Worm (Caenorhabditis elegans) whole organism, late embryonic: ENCODE results near the gene F23A7.4.

Source experiments
- C08G9.2 ChIP-seq: sonication (generic microtip); optimal IDR thresholded peaks from 2 replicates; lab custom pipeline; 2016; ENCODE audit warnings: mild to moderate bottlenecking, missing genetic modification characterization, moderate library complexity, missing compliant biosample characterization
- K09A11.1 ChIP-seq: sonication (generic microtip); optimal IDR thresholded peaks from 2 replicates; lab custom pipeline; 2017; ENCODE audit warnings: antibody characterized with exemption, mild to moderate bottlenecking, missing genetic modification characterization, missing compliant biosample characterization; ENCODE audit not compliant: insufficient read depth
- T23F11.4 ChIP-seq: fragments of 200-800 bp; sonication (Bioruptor generic); optimal IDR thresholded peaks from 2 replicates; lab custom pipeline; 2018; ENCODE audit warnings: mild to moderate bottlenecking, missing genetic modification characterization, missing compliant biosample characterization
- ama-1 ChIP-seq: fragments of 150-350 bp; optimal IDR thresholded peaks from 2 replicates; lab custom pipeline; 2014
- ceh-18 ChIP-seq: sonication (generic microtip); optimal IDR thresholded peaks from 2 replicates; lab custom pipeline; 2016; ENCODE audit warnings: missing genetic modification characterization, missing compliant biosample characterization
- ceh-19 ChIP-seq: fragments of 200-800 bp; sonication (Bioruptor generic); optimal IDR thresholded peaks from 2 replicates; lab custom pipeline; 2018; ENCODE audit warnings: mild to moderate bottlenecking, missing genetic modification characterization, missing compliant biosample characterization
- ceh-2 ChIP-seq: sonication (generic microtip); optimal IDR thresholded peaks from 2 replicates; lab custom pipeline; 2016; ENCODE audit warnings: missing genotype, missing genetic modification characterization, missing compliant biosample characterization
- ceh-24 ChIP-seq: sonication (generic microtip); optimal IDR thresholded peaks from 2 replicates; lab custom pipeline; 2016; ENCODE audit warnings: mild to moderate bottlenecking, missing genetic modification characterization, missing compliant biosample characterization
- ceh-31 ChIP-seq: sonication (generic microtip); optimal IDR thresholded peaks from 2 replicates; lab custom pipeline; 2016; ENCODE audit warnings: missing genetic modification characterization, missing compliant biosample characterization
- ceh-34 ChIP-seq: sonication (generic microtip); optimal IDR thresholded peaks from 2 replicates; lab custom pipeline; 2016; ENCODE audit warnings: mild to moderate bottlenecking, missing genetic modification characterization, missing compliant biosample characterization
- ceh-6 ChIP-seq: fragments of 200-800 bp; sonication (Bioruptor generic); optimal IDR thresholded peaks from 2 replicates; lab custom pipeline; 2018; ENCODE audit warnings: mild to moderate bottlenecking, missing genetic modification characterization, missing compliant biosample characterization
- ceh-9 ChIP-seq: sonication (generic microtip); optimal IDR thresholded peaks from 2 replicates; lab custom pipeline; 2016; ENCODE audit warnings: mild to moderate bottlenecking, missing genetic modification characterization, inconsistent platforms, missing compliant biosample characterization
- che-1 ChIP-seq: sonication (generic microtip); optimal IDR thresholded peaks from 2 replicates; lab custom pipeline; 2016; ENCODE audit warnings: mild to moderate bottlenecking, missing genetic modification characterization, missing compliant biosample characterization
- dmd-4 ChIP-seq: sonication (generic microtip); optimal IDR thresholded peaks from 2 replicates; lab custom pipeline; 2016; ENCODE audit warnings: borderline replicate concordance, missing genetic modification characterization, missing compliant biosample characterization
- elt-2 ChIP-seq: sonication (generic microtip); optimal IDR thresholded peaks from 2 replicates; lab custom pipeline; 2016; ENCODE audit warnings: missing genetic modification reagents, missing genetic modification characterization, missing compliant biosample characterization
- elt-4 ChIP-seq: sonication (generic microtip); optimal IDR thresholded peaks from 2 replicates; lab custom pipeline; 2016; ENCODE audit warnings: missing genetic modification characterization, missing compliant biosample characterization
- ets-4 ChIP-seq: sonication (generic microtip); optimal IDR thresholded peaks from 2 replicates; lab custom pipeline; 2016; ENCODE audit warnings: missing genetic modification characterization, missing compliant biosample characterization
- eyg-1 ChIP-seq: sonication (generic microtip); optimal IDR thresholded peaks from 2 replicates; lab custom pipeline; 2016; ENCODE audit warnings: missing genotype, missing genetic modification characterization, missing compliant biosample characterization
- fkh-10 ChIP-seq: fragments of 150-350 bp; optimal IDR thresholded peaks from 2 replicates; lab custom pipeline; 2014; ENCODE audit warnings: missing biosample characterization, missing genetic modification reagents, missing genetic modification characterization
- gmeb-2 ChIP-seq: sonication (generic microtip); optimal IDR thresholded peaks from 2 replicates; lab custom pipeline; 2016; ENCODE audit warnings: missing genetic modification characterization, inconsistent platforms, missing compliant biosample characterization
- hlh-13 ChIP-seq: fragments of 200-800 bp; sonication (Bioruptor generic); optimal IDR thresholded peaks from 2 replicates; lab custom pipeline; 2018; ENCODE audit warnings: mild to moderate bottlenecking, missing genetic modification characterization, missing compliant biosample characterization
- hlh-15 ChIP-seq: sonication (generic microtip); optimal IDR thresholded peaks from 2 replicates; lab custom pipeline; 2016; ENCODE audit warnings: missing genetic modification characterization, missing compliant biosample characterization
- lim-6 ChIP-seq: sonication (generic microtip); optimal IDR thresholded peaks from 2 replicates; lab custom pipeline; 2016; ENCODE audit warnings: missing genetic modification characterization, missing compliant biosample characterization
- lin-11 ChIP-seq: fragments of 200-800 bp; sonication (Bioruptor generic); optimal IDR thresholded peaks from 2 replicates; lab custom pipeline; 2018; ENCODE audit warnings: mild to moderate bottlenecking, missing genetic modification characterization, missing compliant biosample characterization
- madf-2 ChIP-seq: sonication (generic microtip); optimal IDR thresholded peaks from 2 replicates; lab custom pipeline; 2017; ENCODE audit warnings: missing genetic modification characterization, missing compliant biosample characterization
- mec-3 ChIP-seq: sonication (generic microtip); optimal IDR thresholded peaks from 2 replicates; lab custom pipeline; 2016; ENCODE audit warnings: borderline replicate concordance, missing genetic modification characterization, missing compliant biosample characterization
- nfya-1 ChIP-seq: sonication (generic microtip); optimal IDR thresholded peaks from 2 replicates; lab custom pipeline; 2017; ENCODE audit warnings: missing genetic modification characterization, mild to moderate bottlenecking, missing compliant biosample characterization, antibody characterized with exemption, moderate library complexity
- npax-4 ChIP-seq: sonication (generic microtip); optimal IDR thresholded peaks from 2 replicates; lab custom pipeline; 2016; ENCODE audit warnings: missing genetic modification characterization, missing compliant biosample characterization
- odd-2 ChIP-seq: sonication (generic microtip); optimal IDR thresholded peaks from 2 replicates; lab custom pipeline; 2017; ENCODE audit warnings: antibody characterized with exemption, mild to moderate bottlenecking, missing genetic modification characterization, missing compliant biosample characterization
- pag-3 ChIP-seq: sonication (generic microtip); optimal IDR thresholded peaks from 2 replicates; lab custom pipeline; 2016; ENCODE audit warnings: missing compliant biosample characterization, missing genetic modification characterization, borderline replicate concordance
- pat-9 ChIP-seq: fragments of 200-800 bp; sonication (Bioruptor generic); optimal IDR thresholded peaks from 2 replicates; lab custom pipeline; 2018; ENCODE audit warnings: mild to moderate bottlenecking, missing genetic modification characterization, moderate library complexity, missing compliant biosample characterization
- pax-1 ChIP-seq: fragments of 150-350 bp; optimal IDR thresholded peaks from 2 replicates; lab custom pipeline; 2014; ENCODE audit warnings: missing biosample characterization, missing genetic modification characterization
- pha-2 ChIP-seq: sonication (generic microtip); optimal IDR thresholded peaks from 2 replicates; lab custom pipeline; 2017; ENCODE audit warnings: mild to moderate bottlenecking, missing genetic modification characterization, missing compliant biosample characterization
- pha-4 ChIP-seq: fragments of 150-350 bp; optimal IDR thresholded peaks from 2 replicates; lab custom pipeline; 2018; ENCODE audit warnings: missing biosample characterization, missing genetic modification reagents, missing genetic modification characterization
- pqm-1 ChIP-seq: sonication (generic microtip); optimal IDR thresholded peaks from 2 replicates; lab custom pipeline; 2016; ENCODE audit warnings: missing genetic modification characterization, missing compliant biosample characterization
- ref-2 ChIP-seq: sonication (generic microtip); optimal IDR thresholded peaks from 2 replicates; lab custom pipeline; 2016; ENCODE audit warnings: missing genetic modification characterization, missing compliant biosample characterization
- rnt-1 ChIP-seq: sonication (generic microtip); optimal IDR thresholded peaks from 2 replicates; lab custom pipeline; 2016; ENCODE audit warnings: missing genetic modification characterization, missing compliant biosample characterization
- sdc-2 ChIP-seq: sonication (generic microtip); optimal IDR thresholded peaks from 2 replicates; lab custom pipeline; 2016; ENCODE audit warnings: missing genotype, missing genetic modification characterization, missing compliant biosample characterization
- sox-2 ChIP-seq: fragments of 200-800 bp; sonication (Bioruptor generic); IDR thresholded peaks from 2 replicates; pipeline ENCODE4 v1.3.6; 2022; ENCODE audit warnings: missing genetic modification reagents, missing genetic modification characterization, missing compliant biosample characterization
- sox-4 ChIP-seq: sonication (generic microtip); optimal IDR thresholded peaks from 2 replicates; lab custom pipeline; 2017; ENCODE audit warnings: mild to moderate bottlenecking, missing genetic modification characterization, inconsistent platforms, missing compliant biosample characterization
- ttx-3 ChIP-seq: sonication (generic microtip); optimal IDR thresholded peaks from 2 replicates; lab custom pipeline; 2016; ENCODE audit warnings: missing genetic modification reagents, missing genetic modification characterization, missing compliant biosample characterization
- unc-42 ChIP-seq: sonication (generic microtip); optimal IDR thresholded peaks from 2 replicates; lab custom pipeline; 2016; ENCODE audit warnings: missing genotype, missing genetic modification characterization, missing compliant biosample characterization
- unc-55 ChIP-seq: sonication (generic microtip); optimal IDR thresholded peaks from 2 replicates; lab custom pipeline; 2017; ENCODE audit warnings: missing biosample characterization, missing genetic modification reagents, missing genetic modification characterization
- unc-86 ChIP-seq: sonication (generic microtip); optimal IDR thresholded peaks from 2 replicates; lab custom pipeline; 2016; ENCODE audit warnings: missing genetic modification characterization, missing compliant biosample characterization
- zip-5 ChIP-seq: sonication (generic microtip); optimal IDR thresholded peaks from 2 replicates; lab custom pipeline; 2016; ENCODE audit warnings: missing genetic modification characterization, missing compliant biosample characterization

The F23A7.4 gene

ce11 chrX:16205880-16206279 lies 6.5 kb upstream of the F23A7.4 start (continued):
- peak; percentile 5 for TF ChIP-seq ceh-34 (tag; lab: Kevin White, UChicago)
- no peak for TF ChIP-seq lim-6 (tag; lab: Kevin White, UChicago)
- no peak for TF ChIP-seq ceh-9 (tag; lab: Kevin White, UChicago)
- no peak for TF ChIP-seq pha-4 (tag; lab: Kevin White, UChicago)
- TF ChIP-seq, all 69 proteins: peak for 10

ce11 chrX:16208123-16208522 lies 4.3 kb upstream of the F23A7.4 start:
- TF ChIP-seq hlh-15 (tag; lab: Kevin White, UChicago): no peak
- no peak for TF ChIP-seq ceh-6 (GFP tag; lab: Kevin White, UChicago)
- TF ChIP-seq zip-5 (tag; lab: Kevin White, UChicago): no peak
- TF ChIP-seq C08G9.2: no peak
- no peak for TF ChIP-seq pqm-1 (tag; lab: Kevin White, UChicago)

- TF ChIP-seq ceh-34 (tag; lab: Kevin White, UChicago) (no peak), pha-4 (tag; lab: Kevin White, UChicago) (no peak), ceh-18 (tag; lab: Kevin White, UChicago) (no peak), ets-4 (no peak), K09A11.1 (tag; lab: Kevin White, UChicago) (no peak), T23F11.4 (GFP tag; lab: Kevin White, UChicago) (no peak), lin-11 (tag; lab: Kevin White, UChicago) (no peak), madf-2 (tag; lab: Kevin White, UChicago) (no peak), eyg-1 (tag; lab: Kevin White, UChicago) (no peak), sox-2 (GFP tag; lab: Robert Waterston, UW) (no peak), dmd-4 (no peak), ceh-24 (tag; lab: Kevin White, UChicago) (no peak), pha-2 (no peak), ama-1 (lab: Kevin White, UChicago) (no peak), elt-4 (tag; lab: Kevin White, UChicago) (no peak)
- TF ChIP-seq, all 69 proteins: peak for 0
Measured at ce11 chrX:16208667-16209066, 3.7 kb upstream of the F23A7.4 start.

ce11 chrX:16209122-16209521 lies 3.3 kb upstream of the F23A7.4 start:
- no peak for TF ChIP-seq mec-3
- TF ChIP-seq pha-2: no peak
- no peak for TF ChIP-seq pax-1
- no peak for TF ChIP-seq fkh-10 (GFP tag; lab: Kevin White, UChicago)
- no peak for TF ChIP-seq sox-4
- no peak for TF ChIP-seq ceh-31
- no peak for TF ChIP-seq pat-9 (tag; lab: Kevin White, UChicago)

- TF ChIP-seq gmeb-2 (tag; lab: Kevin White, UChicago) (peak; percentile 85), che-1 (tag; lab: Kevin White, UChicago) (peak; percentile 82), npax-4 (tag; lab: Kevin White, UChicago) (peak; percentile 52), C08G9.2 (peak; percentile 84), ama-1 (lab: Kevin White, UChicago) (no peak), ttx-3 (tag; lab: Kevin White, UChicago) (peak; percentile 65), sdc-2 (tag; lab: Kevin White, UChicago) (peak; percentile 98), odd-2 (tag; lab: Kevin White, UChicago) (no peak), ceh-19 (GFP tag; lab: Kevin White, UChicago) (peak; percentile 89), pha-2 (peak; percentile 84), elt-2 (peak; percentile 92), pha-4 (tag; lab: Kevin White, UChicago) (no peak), pag-3 (tag; lab: Kevin White, UChicago) (peak; percentile 20), ceh-24 (tag; lab: Kevin White, UChicago) (peak; percentile 48), madf-2 (tag; lab: Kevin White, UChicago) (peak; percentile 67), hlh-13 (GFP tag; lab: Kevin White, UChicago) (peak; percentile 76), ceh-2 (tag; lab: Kevin White, UChicago) (peak; percentile 72), pqm-1 (tag; lab: Kevin White, UChicago) (peak; percentile 67), rnt-1 (tag; lab: Kevin White, UChicago) (peak; percentile 65), ref-2 (peak; percentile 86), unc-55 (GFP tag; lab: Kevin White, UChicago) (peak; percentile 52), nfya-1 (tag; lab: Kevin White, UChicago) (peak; percentile 83), lim-6 (tag; lab: Kevin White, UChicago) (peak; percentile 36), unc-86 (tag; lab: Kevin White, UChicago) (peak; percentile 80), unc-42 (tag; lab: Kevin White, UChicago) (peak; percentile 45), sox-2 (GFP tag; lab: Robert Waterston, UW) (peak; percentile 81), fkh-10 (GFP tag; lab: Kevin White, UChicago) (peak; percentile 71)
Measured at ce11 chrX:16209660-16210059, 2.7 kb upstream of the F23A7.4 start.
